Worm (Caenorhabditis elegans): Measurements from ENCODE around the gene ZK105.13.
"Not testable (repeated sequence)": the region's sequence is repeated elsewhere in the genome, so short reads cannot be mapped to it uniquely, and the experiment has no call there.

ce11 chrV:7703536-7703935, 9.4 kb downstream of the ZK105.13 start, which contains the start of gene srsx-40:
- TF ChIP-seq elt-1 (tag; optimal IDR thresholded peaks at IDR 0.05); ama-1 (optimal IDR thresholded peaks at IDR 0.05); unc-62 (GFP tag; optimal IDR thresholded peaks at IDR 0.05); ZK546.5 (tag; optimal IDR thresholded peaks at IDR 0.05); aly-2 (tag; optimal IDR thresholded peaks at IDR 0.05); ceh-16 (tag; optimal IDR thresholded peaks at IDR 0.05); mab-5 (tag; optimal IDR thresholded peaks at IDR 0.05): not testable (repeated sequence)
